Worm (Caenorhabditis elegans) whole organism, late embryonic: Measurements from ENCODE around the gene ins-17.

Source experiments
- F13H6.1 ChIP-seq: sonication (generic microtip); optimal IDR thresholded peaks from 2 replicates; lab custom pipeline; 2016; ENCODE audit warnings: missing genetic modification characterization, missing compliant biosample characterization
- Y22D7AL.16 ChIP-seq: sonication (generic microtip); optimal IDR thresholded peaks from 2 replicates; lab custom pipeline; 2016; ENCODE audit warnings: missing genetic modification characterization, missing compliant biosample characterization
- ceh-14 ChIP-seq: sonication (generic microtip); optimal IDR thresholded peaks from 2 replicates; lab custom pipeline; 2016; ENCODE audit warnings: missing genotype, missing genetic modification characterization, missing compliant biosample characterization
- ceh-19 ChIP-seq: fragments of 200-800 bp; sonication (Bioruptor generic); optimal IDR thresholded peaks from 2 replicates; lab custom pipeline; 2018; ENCODE audit warnings: mild to moderate bottlenecking, missing genetic modification characterization, missing compliant biosample characterization
- ceh-2 ChIP-seq: sonication (generic microtip); optimal IDR thresholded peaks from 2 replicates; lab custom pipeline; 2016; ENCODE audit warnings: missing genotype, missing genetic modification characterization, missing compliant biosample characterization
- ceh-30 ChIP-seq: fragments of 150-350 bp; optimal IDR thresholded peaks from 2 replicates; lab custom pipeline; 2014; ENCODE audit warnings: missing biosample characterization, missing genetic modification characterization
- ceh-45 ChIP-seq: fragments of 200-800 bp; sonication (Bioruptor generic); IDR thresholded peaks from 2 replicates; pipeline ENCODE4 v1.3.6; 2022; ENCODE audit warnings: missing genetic modification reagents, missing genetic modification characterization, missing compliant biosample characterization
- ceh-48 ChIP-seq: sonication (generic microtip); optimal IDR thresholded peaks from 2 replicates; lab custom pipeline; 2016; ENCODE audit warnings: missing genetic modification characterization, inconsistent platforms, missing compliant biosample characterization
- ceh-6 ChIP-seq: fragments of 200-800 bp; sonication (Bioruptor generic); optimal IDR thresholded peaks from 2 replicates; lab custom pipeline; 2018; ENCODE audit warnings: mild to moderate bottlenecking, missing genetic modification characterization, missing compliant biosample characterization
- che-1 ChIP-seq: sonication (generic microtip); optimal IDR thresholded peaks from 2 replicates; lab custom pipeline; 2016; ENCODE audit warnings: mild to moderate bottlenecking, missing genetic modification characterization, missing compliant biosample characterization
- dmd-4 ChIP-seq: sonication (generic microtip); optimal IDR thresholded peaks from 2 replicates; lab custom pipeline; 2016; ENCODE audit warnings: borderline replicate concordance, missing genetic modification characterization, missing compliant biosample characterization
- elt-2 ChIP-seq: sonication (generic microtip); optimal IDR thresholded peaks from 2 replicates; lab custom pipeline; 2016; ENCODE audit warnings: missing genetic modification reagents, missing genetic modification characterization, missing compliant biosample characterization
- ets-4 ChIP-seq: sonication (generic microtip); optimal IDR thresholded peaks from 2 replicates; lab custom pipeline; 2016; ENCODE audit warnings: missing genetic modification characterization, missing compliant biosample characterization
- eyg-1 ChIP-seq: sonication (generic microtip); optimal IDR thresholded peaks from 2 replicates; lab custom pipeline; 2016; ENCODE audit warnings: missing genotype, missing genetic modification characterization, missing compliant biosample characterization
- fax-1 ChIP-seq: sonication (generic microtip); optimal IDR thresholded peaks from 2 replicates; lab custom pipeline; 2016; ENCODE audit warnings: missing genotype, missing genetic modification characterization, missing compliant biosample characterization
- fkh-10 ChIP-seq: fragments of 150-350 bp; optimal IDR thresholded peaks from 2 replicates; lab custom pipeline; 2014; ENCODE audit warnings: missing biosample characterization, missing genetic modification reagents, missing genetic modification characterization
- hlh-13 ChIP-seq: fragments of 200-800 bp; sonication (Bioruptor generic); optimal IDR thresholded peaks from 2 replicates; lab custom pipeline; 2018; ENCODE audit warnings: mild to moderate bottlenecking, missing genetic modification characterization, missing compliant biosample characterization
- hlh-15 ChIP-seq: sonication (generic microtip); optimal IDR thresholded peaks from 2 replicates; lab custom pipeline; 2016; ENCODE audit warnings: missing genetic modification characterization, missing compliant biosample characterization
- hlh-30 ChIP-seq: sonication (generic microtip); optimal IDR thresholded peaks from 2 replicates; lab custom pipeline; 2017; ENCODE audit warnings: antibody characterized with exemption, missing genetic modification characterization, missing compliant biosample characterization; ENCODE audit not compliant: insufficient read depth
- hlh-6 ChIP-seq: sonication (generic microtip); optimal IDR thresholded peaks from 2 replicates; lab custom pipeline; 2016; ENCODE audit warnings: missing genotype, missing genetic modification characterization, missing compliant biosample characterization
- hlh-8 ChIP-seq: sonication (generic microtip); optimal IDR thresholded peaks from 2 replicates; lab custom pipeline; 2016; ENCODE audit warnings: missing genotype, missing genetic modification characterization, missing compliant biosample characterization
- lim-6 ChIP-seq: sonication (generic microtip); optimal IDR thresholded peaks from 2 replicates; lab custom pipeline; 2016; ENCODE audit warnings: missing genetic modification characterization, missing compliant biosample characterization
- madf-2 ChIP-seq: sonication (generic microtip); optimal IDR thresholded peaks from 2 replicates; lab custom pipeline; 2017; ENCODE audit warnings: missing genetic modification characterization, missing compliant biosample characterization
- mec-3 ChIP-seq: sonication (generic microtip); optimal IDR thresholded peaks from 2 replicates; lab custom pipeline; 2016; ENCODE audit warnings: borderline replicate concordance, missing genetic modification characterization, missing compliant biosample characterization
- nhr-11 ChIP-seq: fragments of 150-350 bp; optimal IDR thresholded peaks from 2 replicates; lab custom pipeline; 2014; ENCODE audit warnings: missing biosample characterization, missing genetic modification characterization
- odd-2 ChIP-seq: sonication (generic microtip); optimal IDR thresholded peaks from 2 replicates; lab custom pipeline; 2017; ENCODE audit warnings: antibody characterized with exemption, mild to moderate bottlenecking, missing genetic modification characterization, missing compliant biosample characterization
- pqm-1 ChIP-seq: sonication (generic microtip); optimal IDR thresholded peaks from 2 replicates; lab custom pipeline; 2016; ENCODE audit warnings: missing genetic modification characterization, missing compliant biosample characterization
- pros-1 ChIP-seq: fragments of 150-350 bp; optimal IDR thresholded peaks from 2 replicates; lab custom pipeline; 2014; ENCODE audit warnings: missing biosample characterization, missing genetic modification reagents, missing genetic modification characterization
- ref-2 ChIP-seq: sonication (generic microtip); optimal IDR thresholded peaks from 2 replicates; lab custom pipeline; 2016; ENCODE audit warnings: missing genetic modification characterization, missing compliant biosample characterization
- sdc-2 ChIP-seq: sonication (generic microtip); optimal IDR thresholded peaks from 2 replicates; lab custom pipeline; 2016; ENCODE audit warnings: missing genotype, missing genetic modification characterization, missing compliant biosample characterization
- sox-2 ChIP-seq: fragments of 200-800 bp; sonication (Bioruptor generic); IDR thresholded peaks from 2 replicates; pipeline ENCODE4 v1.3.6; 2022; ENCODE audit warnings: missing genetic modification reagents, missing genetic modification characterization, missing compliant biosample characterization
- sox-4 ChIP-seq: sonication (generic microtip); optimal IDR thresholded peaks from 2 replicates; lab custom pipeline; 2017; ENCODE audit warnings: mild to moderate bottlenecking, missing genetic modification characterization, inconsistent platforms, missing compliant biosample characterization
- syd-9 ChIP-seq: sonication (generic microtip); optimal IDR thresholded peaks from 2 replicates; lab custom pipeline; 2016; ENCODE audit warnings: mild to moderate bottlenecking, missing genetic modification characterization, moderate library complexity, missing compliant biosample characterization
- tbx-7 ChIP-seq: sonication (generic microtip); optimal IDR thresholded peaks from 2 replicates; lab custom pipeline; 2016; ENCODE audit warnings: missing genotype, missing genetic modification characterization, missing compliant biosample characterization
- unc-3 ChIP-seq, 2 experiments: fragments of 200-800 bp in 1 of 2; sonication (Bioruptor generic) in 1 of 2; sonication (generic microtip) in 1 of 2; conservative IDR thresholded peaks in 1 of 2; optimal IDR thresholded peaks in 1 of 2; 2 replicates each; pipeline versions ENCODE4 v1.3.6 to Lab custom; 2016 to 2022; ENCODE audit warnings: missing compliant biosample characterization in 2 of 2, missing genetic modification characterization in 2 of 2, missing genetic modification reagents in 1 of 2
- unc-55 ChIP-seq: sonication (generic microtip); optimal IDR thresholded peaks from 2 replicates; lab custom pipeline; 2017; ENCODE audit warnings: missing biosample characterization, missing genetic modification reagents, missing genetic modification characterization

ins-17 gene

ce11 chrIII:4470793-4471192 lies 6.6 kb downstream of the ins-17 start (continued):
- peak; percentile 87 for TF ChIP-seq che-1
- peak; percentile 89 for TF ChIP-seq ceh-19 (GFP tag; lab: Kevin White, UChicago)
- peak; percentile 49 for TF ChIP-seq hlh-30 (tag; lab: Kevin White, UChicago)
- TF ChIP-seq pros-1 (tag; lab: Kevin White, UChicago) = no peak
- TF ChIP-seq fax-1 (tag; lab: Kevin White, UChicago) = peak; percentile 69
- TF ChIP-seq elt-2 (tag; lab: Kevin White, UChicago) = peak; percentile 93
- TF ChIP-seq sox-2 (GFP tag; lab: Robert Waterston, UW) = peak; percentile 83
- peak; percentile 21 for TF ChIP-seq lim-6 (tag; lab: Kevin White, UChicago)
- TF ChIP-seq hlh-8 (tag; lab: Kevin White, UChicago) = peak; percentile 72
- peak; percentile 65 for TF ChIP-seq dmd-4
- TF ChIP-seq unc-55 = no peak
- peak; percentile 78 for TF ChIP-seq unc-3 (GFP tag; conservative IDR thresholded peaks at IDR 0.05; lab: Robert Waterston, UW)
- TF ChIP-seq unc-3 (tag; optimal IDR thresholded peaks at IDR 0.05; lab: Kevin White, UChicago) = peak; percentile 86
- peak; percentile 92 for TF ChIP-seq ceh-6 (GFP tag; lab: Kevin White, UChicago)
- TF ChIP-seq Y22D7AL.16 (tag; lab: Kevin White, UChicago) = peak; percentile 80
- TF ChIP-seq tbx-7 (tag; lab: Kevin White, UChicago) = peak; percentile 60
- TF ChIP-seq F13H6.1 (tag; lab: Kevin White, UChicago) = peak; percentile 73
- peak; percentile 83 for TF ChIP-seq ref-2
- TF ChIP-seq eyg-1 (tag; lab: Kevin White, UChicago) = peak; percentile 89
- TF ChIP-seq ets-4 (tag; lab: Kevin White, UChicago) = peak; percentile 15
- peak; percentile 62 for TF ChIP-seq odd-2

ce11 chrIII:4468812-4469211 lies 8.6 kb downstream of the ins-17 start, which contains the start of gene mstr-2:
Gene mstr-2, plus strand, starts transcription at chrIII:4469112.
- TF ChIP-seq madf-2 (tag; lab: Kevin White, UChicago) = no peak
- no peak for TF ChIP-seq Y22D7AL.16 (tag; lab: Kevin White, UChicago)
- no peak for TF ChIP-seq pros-1 (tag; lab: Kevin White, UChicago)
- no peak for TF ChIP-seq unc-3 (GFP tag; conservative IDR thresholded peaks at IDR 0.05; lab: Robert Waterston, UW)
- no peak for TF ChIP-seq unc-3 (tag; optimal IDR thresholded peaks at IDR 0.05; lab: Kevin White, UChicago)
- no peak for TF ChIP-seq hlh-6 (tag; lab: Kevin White, UChicago)
- TF ChIP-seq, all 69 proteins: peak for 0

- TF ChIP-seq elt-2 (tag; lab: Kevin White, UChicago) (peak; percentile 52), ceh-30 (tag; lab: Kevin White, UChicago) (no peak), sox-4 (tag; lab: Kevin White, UChicago) (no peak), ceh-48 (tag; lab: Kevin White, UChicago) (no peak)
These were observed 9.0 kb downstream of the ins-17 start for ce11 chrIII:4468390-4468789.

- TF ChIP-seq nhr-11 = no peak
- no peak for TF ChIP-seq ceh-45 (GFP tag; lab: Robert Waterston, UW)
- no peak for TF ChIP-seq eyg-1 (tag; lab: Kevin White, UChicago)
- TF ChIP-seq ref-2 = no peak
- no peak for TF ChIP-seq pqm-1 (tag; lab: Kevin White, UChicago)
- no peak for TF ChIP-seq syd-9
- no peak for TF ChIP-seq fkh-10
- no peak for TF ChIP-seq hlh-13
- TF ChIP-seq sdc-2 = no peak
- no peak for TF ChIP-seq hlh-15 (tag; lab: Kevin White, UChicago)
- no peak for TF ChIP-seq sox-4 (tag; lab: Kevin White, UChicago)
- TF ChIP-seq ceh-30 (tag; lab: Kevin White, UChicago) = no peak
- TF ChIP-seq ceh-2 (tag; lab: Kevin White, UChicago) = no peak
- TF ChIP-seq ceh-48 (tag; lab: Kevin White, UChicago) = no peak
- TF ChIP-seq pros-1 (tag; lab: Kevin White, UChicago) = no peak
- TF ChIP-seq ceh-14 (tag; lab: Kevin White, UChicago) = no peak
- no peak for TF ChIP-seq mec-3
These were observed 10.1 kb downstream of the ins-17 start, which contains the start of gene ndg-4 for ce11 chrIII:4467277-4467676. Gene ndg-4, minus strand, starts transcription at chrIII:4467377.
